Worm (Caenorhabditis elegans) whole organism, L2 larva: ENCODE data around the gene far-1.

Experiments used
- ama-1 ChIP-seq: fragments of 150-350 bp; optimal IDR thresholded peaks from 2 replicates; lab custom pipeline; 2018; ENCODE audit warnings: inconsistent platforms
- elt-3 ChIP-seq: sonication (generic microtip); optimal IDR thresholded peaks from 2 replicates; lab custom pipeline; 2017; ENCODE audit warnings: missing biosample characterization, missing genetic modification characterization
- nhr-10 ChIP-seq: sonication (generic microtip); optimal IDR thresholded peaks from 2 replicates; lab custom pipeline; 2017; ENCODE audit warnings: missing biosample characterization, missing genetic modification characterization
- nhr-11 ChIP-seq: fragments of 150-350 bp; optimal IDR thresholded peaks from 2 replicates; lab custom pipeline; 2014; ENCODE audit warnings: missing biosample characterization, missing genetic modification characterization
- nhr-21 ChIP-seq: fragments of 150-350 bp; optimal IDR thresholded peaks from 2 replicates; lab custom pipeline; 2014; ENCODE audit warnings: missing biosample characterization, missing genetic modification characterization
- nhr-237 ChIP-seq: fragments of 150-350 bp; optimal IDR thresholded peaks from 2 replicates; lab custom pipeline; 2014; ENCODE audit warnings: missing biosample characterization, missing genetic modification characterization
- unc-39 ChIP-seq: fragments of 150-350 bp; optimal IDR thresholded peaks from 2 replicates; lab custom pipeline; 2014; ENCODE audit warnings: missing biosample characterization, missing genetic modification characterization
- unc-62 ChIP-seq: fragments of 150-350 bp; optimal IDR thresholded peaks from 2 replicates; lab custom pipeline; 2014; ENCODE audit warnings: missing biosample characterization, missing genetic modification reagents, missing genetic modification characterization
- zag-1 ChIP-seq: fragments of 150-350 bp; optimal IDR thresholded peaks from 2 replicates; lab custom pipeline; 2014; ENCODE audit warnings: missing biosample characterization, missing genetic modification characterization

- TF ChIP-seq nhr-11 (tag; lab: Kevin White, UChicago) (no peak), nhr-237 (tag; lab: Kevin White, UChicago) (no peak), nhr-10 (tag; lab: Kevin White, UChicago) (no peak), elt-3 (tag; lab: Kevin White, UChicago) (no peak), zag-1 (tag; lab: Kevin White, UChicago) (no peak), unc-62 (GFP tag; lab: Kevin White, UChicago) (no peak), nhr-21 (tag; lab: Kevin White, UChicago) (no peak), unc-39 (tag; lab: Kevin White, UChicago) (no peak), ama-1 (lab: Kevin White, UChicago) (no peak)
These were observed 30.4 kb downstream of the far-1 start, which contains the start of gene ikke-1 for ce11 chrIII:9050600-9050999.
